Fruit fly (Drosophila melanogaster) whole organism, embryonic: Measurements from ENCODE around the gene CG14280.

Experiments
- Blimp-1 ChIP-seq: fragments of 200-800 bp; sonication (Bioruptor generic); optimal IDR thresholded peaks from 3 replicates; lab custom pipeline; 2018; ENCODE audit warnings: missing biosample characterization, missing genetic modification characterization, mild to moderate bottlenecking, moderate library complexity, missing genetic modification reagents
- BtbVII ChIP-seq: fragments of 200-800 bp; sonication (Bioruptor generic); optimal IDR thresholded peaks from 3 replicates; lab custom pipeline; 2017; ENCODE audit warnings: missing biosample characterization, mild to moderate bottlenecking, missing genetic modification characterization
- CG11695 ChIP-seq: fragments of 200-800 bp; sonication (Bioruptor generic); IDR thresholded peaks from 3 replicates; pipeline ENCODE4 v1.3.6; 2022; ENCODE audit warnings: missing biosample characterization, missing genetic modification characterization
- CG13624 ChIP-seq: fragments of 200-800 bp; sonication (Bioruptor generic); optimal IDR thresholded peaks from 2 replicates; lab custom pipeline; 2016; ENCODE audit warnings: missing biosample characterization, missing genetic modification characterization
- CG13775 ChIP-seq: fragments of 200-800 bp; sonication (Bioruptor generic); optimal IDR thresholded peaks from 3 replicates; lab custom pipeline; 2017; ENCODE audit warnings: missing biosample characterization, mild to moderate bottlenecking, missing genetic modification characterization
- CG14014 ChIP-seq: fragments of 200-800 bp; sonication (Bioruptor generic); IDR thresholded peaks from 2 replicates; pipeline ENCODE4 v1.3.6; 2022; ENCODE audit warnings: missing biosample characterization, missing genetic modification characterization
- CG14965 ChIP-seq: fragments of 200-800 bp; sonication (Bioruptor generic); optimal IDR thresholded peaks from 2 replicates; lab custom pipeline; 2016; ENCODE audit warnings: missing biosample characterization, missing genetic modification characterization, borderline replicate concordance
- CG15479 ChIP-seq: fragments of 200-800 bp; sonication (Bioruptor generic); optimal IDR thresholded peaks from 3 replicates; lab custom pipeline; 2019; ENCODE audit warnings: missing biosample characterization, mild to moderate bottlenecking, missing genetic modification characterization, moderate library complexity
- CG15696 ChIP-seq: fragments of 200-800 bp; sonication (Bioruptor generic); optimal IDR thresholded peaks from 2 replicates; lab custom pipeline; 2019; ENCODE audit warnings: missing biosample characterization, mild to moderate bottlenecking, missing genetic modification characterization, moderate library complexity
- CG16813 ChIP-seq: fragments of 200-800 bp; sonication (Bioruptor generic); IDR thresholded peaks from 3 replicates; pipeline ENCODE4 v1.3.6; 2022; ENCODE audit warnings: missing biosample characterization, missing genetic modification characterization; ENCODE audit not compliant: partially characterized antibody
- CG17568 ChIP-seq: fragments of 200-800 bp; sonication (Bioruptor generic); optimal IDR thresholded peaks from 2 replicates; lab custom pipeline; 2018; ENCODE audit warnings: missing biosample characterization, mild to moderate bottlenecking, missing genetic modification characterization, moderate library complexity
- CG17829 ChIP-seq: fragments of 200-800 bp; optimal IDR thresholded peaks from 2 replicates; lab custom pipeline; 2019; ENCODE audit warnings: missing biosample characterization, mild to moderate bottlenecking, missing genetic modification characterization, moderate library complexity
- CG18011 ChIP-seq: fragments of 200-800 bp; sonication (Bioruptor generic); optimal IDR thresholded peaks from 2 replicates; lab custom pipeline; 2017; ENCODE audit warnings: missing biosample characterization, missing genetic modification characterization, mild to moderate bottlenecking, moderate library complexity, missing genotype
- CG1832 ChIP-seq: fragments of 200-800 bp; sonication (Bioruptor generic); optimal IDR thresholded peaks from 2 replicates; lab custom pipeline; 2017; ENCODE audit warnings: missing biosample characterization, mild to moderate bottlenecking, missing genetic modification characterization, inconsistent platforms
- CG2199 ChIP-seq: fragments of 200-800 bp; sonication (Bioruptor generic); IDR thresholded peaks from 3 replicates; pipeline ENCODE4 v1.3.6; 2022; ENCODE audit warnings: missing biosample characterization, missing genetic modification characterization
- CG31388 ChIP-seq: fragments of 200-800 bp; sonication (Bioruptor generic); optimal IDR thresholded peaks from 2 replicates; lab custom pipeline; 2016; ENCODE audit warnings: missing biosample characterization, missing genetic modification characterization
- CG3838 ChIP-seq: fragments of 200-800 bp; sonication (Bioruptor generic); optimal IDR thresholded peaks from 3 replicates; lab custom pipeline; 2016; ENCODE audit warnings: missing biosample characterization, missing genetic modification characterization
- CG3995 ChIP-seq: fragments of 200-800 bp; sonication (Bioruptor generic); optimal IDR thresholded peaks from 3 replicates; lab custom pipeline; 2016; ENCODE audit warnings: missing biosample characterization, missing genetic modification characterization
- CG5953 ChIP-seq: fragments of 200-800 bp; sonication (Bioruptor generic); IDR thresholded peaks from 2 replicates; pipeline ENCODE4 v1.3.6; 2022; ENCODE audit warnings: missing biosample characterization, missing genetic modification characterization
- CG6254 ChIP-seq: fragments of 200-800 bp; sonication (Bioruptor generic); optimal IDR thresholded peaks from 3 replicates; lab custom pipeline; 2017; ENCODE audit warnings: mild to moderate bottlenecking, missing biosample characterization, missing genetic modification reagents, missing genetic modification characterization
- CG7745 ChIP-seq: fragments of 200-800 bp; sonication (Bioruptor generic); optimal IDR thresholded peaks from 2 replicates; lab custom pipeline; 2018; ENCODE audit warnings: missing biosample characterization, mild to moderate bottlenecking, missing genetic modification characterization, moderate library complexity
- CG8359 ChIP-seq: fragments of 200-800 bp; sonication (Bioruptor generic); optimal IDR thresholded peaks from 2 replicates; lab custom pipeline; 2017; ENCODE audit warnings: missing biosample characterization, mild to moderate bottlenecking, missing genetic modification characterization, borderline replicate concordance
- CG9876 ChIP-seq: fragments of 200-800 bp; sonication (Bioruptor generic); optimal IDR thresholded peaks from 2 replicates; lab custom pipeline; 2016; ENCODE audit warnings: missing biosample characterization, missing genetic modification characterization
- CkIIα-i1 ChIP-seq: fragments of 200-800 bp; sonication (Bioruptor generic); IDR thresholded peaks from 2 replicates; pipeline ENCODE4 v1.3.6; 2022; ENCODE audit warnings: missing biosample characterization, missing genetic modification characterization
- D19A ChIP-seq: fragments of 200-800 bp; optimal IDR thresholded peaks from 3 replicates; lab custom pipeline; 2019; ENCODE audit warnings: missing biosample characterization, mild to moderate bottlenecking, missing genetic modification characterization, moderate library complexity
- Dad ChIP-seq: fragments of 200-800 bp; sonication (Bioruptor generic); optimal IDR thresholded peaks from 3 replicates; lab custom pipeline; 2016; ENCODE audit warnings: missing biosample characterization, missing genetic modification characterization
- Dref ChIP-seq: fragments of 200-800 bp; sonication (Bioruptor generic); IDR thresholded peaks from 2 replicates; pipeline ENCODE4 v1.3.6; 2022; ENCODE audit warnings: missing biosample characterization, missing genetic modification characterization
- ERR ChIP-seq: fragments of 200-800 bp; sonication (Bioruptor generic); optimal IDR thresholded peaks from 2 replicates; lab custom pipeline; 2016; ENCODE audit warnings: missing biosample characterization, missing genetic modification characterization
- HLH3B ChIP-seq: fragments of 200-800 bp; sonication (Bioruptor generic); IDR thresholded peaks from 2 replicates; pipeline ENCODE4 v1.3.6; 2022; ENCODE audit warnings: missing biosample characterization, missing genetic modification characterization
- Hmr ChIP-seq: fragments of 200-800 bp; sonication (Bioruptor generic); optimal IDR thresholded peaks from 3 replicates; lab custom pipeline; 2017; ENCODE audit warnings: mild to moderate bottlenecking, missing biosample characterization, missing genetic modification reagents, missing genetic modification characterization
- MESR4 ChIP-seq: fragments of 200-800 bp; sonication (Bioruptor generic); optimal IDR thresholded peaks from 2 replicates; lab custom pipeline; 2018; ENCODE audit warnings: missing biosample characterization, mild to moderate bottlenecking, missing genetic modification characterization, moderate library complexity
- Myb ChIP-seq: fragments of 200-800 bp; sonication (Bioruptor generic); optimal IDR thresholded peaks from 2 replicates; lab custom pipeline; 2016; ENCODE audit warnings: missing biosample characterization, missing genetic modification characterization
- NC2β ChIP-seq: fragments of 200-800 bp; sonication (Bioruptor generic); optimal IDR thresholded peaks from 2 replicates; lab custom pipeline; 2016; ENCODE audit warnings: missing biosample characterization, missing genetic modification characterization
- Nf-YB ChIP-seq: fragments of 200-800 bp; sonication (Bioruptor generic); optimal IDR thresholded peaks from 3 replicates; lab custom pipeline; 2019; ENCODE audit warnings: missing biosample characterization, mild to moderate bottlenecking, missing genetic modification characterization, moderate library complexity
- Sry-β ChIP-seq: fragments of 200-800 bp; sonication (Bioruptor generic); optimal IDR thresholded peaks from 2 replicates; lab custom pipeline; 2018; ENCODE audit warnings: missing biosample characterization, mild to moderate bottlenecking, missing genetic modification characterization, moderate library complexity
- btn ChIP-seq: fragments of 200-800 bp; sonication (Bioruptor generic); optimal IDR thresholded peaks from 2 replicates; lab custom pipeline; 2016; ENCODE audit warnings: missing biosample characterization, missing genetic modification characterization
- crc ChIP-seq: fragments of 200-800 bp; sonication (Bioruptor generic); optimal IDR thresholded peaks from 2 replicates; lab custom pipeline; 2016; ENCODE audit warnings: missing biosample characterization, missing genetic modification characterization
- crol ChIP-seq: fragments of 200-800 bp; sonication (Bioruptor generic); IDR thresholded peaks from 2 replicates; pipeline ENCODE4 v1.3.6; 2022; ENCODE audit warnings: missing biosample characterization, missing genetic modification characterization
- cwo ChIP-seq: fragments of 200-800 bp; sonication (Bioruptor generic); optimal IDR thresholded peaks from 3 replicates; lab custom pipeline; 2017; ENCODE audit warnings: missing biosample characterization, missing genetic modification characterization, mild to moderate bottlenecking, moderate library complexity, missing genetic modification reagents
- da ChIP-seq: fragments of 200-800 bp; sonication (Bioruptor generic); optimal IDR thresholded peaks from 2 replicates; lab custom pipeline; 2016; ENCODE audit warnings: missing biosample characterization, missing genetic modification characterization
- fd64A ChIP-seq: fragments of 200-800 bp; sonication (Bioruptor generic); optimal IDR thresholded peaks from 3 replicates; lab custom pipeline; 2018; ENCODE audit warnings: missing biosample characterization, mild to moderate bottlenecking, missing genetic modification characterization
- gem ChIP-seq: fragments of 200-800 bp; sonication (Bioruptor generic); optimal IDR thresholded peaks from 2 replicates; lab custom pipeline; 2019; ENCODE audit warnings: missing biosample characterization, mild to moderate bottlenecking, missing genetic modification characterization, moderate library complexity
- gsb-n ChIP-seq: fragments of 200-800 bp; sonication (Bioruptor generic); optimal IDR thresholded peaks from 3 replicates; lab custom pipeline; 2018; ENCODE audit warnings: missing biosample characterization, mild to moderate bottlenecking, missing genetic modification characterization
- her ChIP-seq: fragments of 200-800 bp; sonication (Bioruptor generic); optimal IDR thresholded peaks from 2 replicates; lab custom pipeline; 2016; ENCODE audit warnings: missing biosample characterization, missing genetic modification characterization
- jing ChIP-seq: fragments of 200-800 bp; sonication (Bioruptor generic); optimal IDR thresholded peaks from 2 replicates; lab custom pipeline; 2018; ENCODE audit warnings: missing biosample characterization, mild to moderate bottlenecking, missing genetic modification characterization
- lov ChIP-seq, 2 experiments: fragments of 200-800 bp in 1 of 2; fragments of >200 bp in 1 of 2; sonication (Bioruptor generic) in 1 of 2; IDR thresholded peaks in 1 of 2; optimal IDR thresholded peaks in 1 of 2; 2 replicates in 1 of 2; 3 replicates in 1 of 2; pipeline versions ENCODE4 v1.3.6 to Lab custom; 2017 to 2022; ENCODE audit warnings: missing biosample characterization in 1 of 2, missing genetic modification characterization in 1 of 2
- pb ChIP-seq: fragments of 200-800 bp; sonication (Bioruptor generic); optimal IDR thresholded peaks from 3 replicates; lab custom pipeline; 2016; ENCODE audit warnings: missing biosample characterization, missing genetic modification characterization
- row ChIP-seq: fragments of 200-800 bp; sonication (Bioruptor generic); IDR thresholded peaks from 3 replicates; pipeline ENCODE4 v1.3.6; 2022; ENCODE audit warnings: missing biosample characterization, missing genetic modification characterization
- slou ChIP-seq: fragments of 200-800 bp; sonication (Bioruptor generic); optimal IDR thresholded peaks from 3 replicates; lab custom pipeline; 2016; ENCODE audit warnings: missing biosample characterization, missing genetic modification characterization
- zf30C ChIP-seq: fragments of 200-800 bp; sonication (Bioruptor generic); optimal IDR thresholded peaks from 3 replicates; lab custom pipeline; 2018; ENCODE audit warnings: missing biosample characterization, mild to moderate bottlenecking, missing genetic modification characterization
- zfh1 ChIP-seq: fragments of 200-800 bp; sonication (Bioruptor generic); IDR thresholded peaks from 3 replicates; pipeline ENCODE4 v1.3.6; 2022; ENCODE audit warnings: missing biosample characterization, missing genetic modification characterization

Gene CG14280

dm6 chr3R:19211778-19212177 is 44.8 kb upstream of the CG14280 start, which contains the start of gene cry (continued):
- TF ChIP-seq CG13775, result no peak
- no peak for TF ChIP-seq ERR
- TF ChIP-seq CG17568, result no peak
- no peak for TF ChIP-seq BtbVII (GFP tag; lab: Kevin White, UChicago)
- TF ChIP-seq HLH3B, result no peak
- TF ChIP-seq da (GFP tag; lab: Kevin White, UChicago), result no peak
- no peak for TF ChIP-seq CG14965 (GFP tag; lab: Kevin White, UChicago)
- TF ChIP-seq crc, result no peak
- no peak for TF ChIP-seq CG14014 (GFP tag; lab: Robert Waterston, UW)
- TF ChIP-seq Dref, result no peak
- peak; percentile 32 for TF ChIP-seq CG6254
- TF ChIP-seq CkIIα-i1, result no peak
- TF ChIP-seq Hmr, result peak; percentile 20
- peak; percentile 3 for TF ChIP-seq Nf-YB (GFP tag; lab: Kevin White, UChicago)
- TF ChIP-seq CG2199 (GFP tag; lab: Robert Waterston, UW), result no peak
- no peak for TF ChIP-seq CG7745
- TF ChIP-seq pb, result no peak
- peak; percentile 4 for TF ChIP-seq cwo (GFP tag; lab: Kevin White, UChicago)
- TF ChIP-seq btn, result no peak
- TF ChIP-seq fd64A (GFP tag; lab: Kevin White, UChicago), result no peak
- TF ChIP-seq her (GFP tag; lab: Kevin White, UChicago), result no peak
- TF ChIP-seq CG8359 (GFP tag; lab: Kevin White, UChicago), result peak; percentile 2
- no peak for TF ChIP-seq CG5953 (GFP tag; lab: Robert Waterston, UW)
- no peak for TF ChIP-seq lov (optimal IDR thresholded peaks at IDR 0.05; lab: Kevin White, UChicago)
- TF ChIP-seq lov (GFP tag; IDR thresholded peaks at IDR 0.05; lab: Robert Waterston, UW), result no peak
- no peak for TF ChIP-seq crol
- no peak for TF ChIP-seq slou (GFP tag; lab: Kevin White, UChicago)
- TF ChIP-seq gsb-n (tag; lab: Kevin White, UChicago), result peak; percentile 40
- no peak for TF ChIP-seq CG15479
- TF ChIP-seq zfh1 (GFP tag; lab: Robert Waterston, UW), result no peak
- peak; percentile 83 for TF ChIP-seq gem (tag; lab: Kevin White, UChicago)
- no peak for TF ChIP-seq CG3838 (GFP tag; lab: Kevin White, UChicago)
- TF ChIP-seq CG17829 (tag; lab: Kevin White, UChicago), result peak; percentile 55
- no peak for TF ChIP-seq CG3995 (GFP tag; lab: Kevin White, UChicago)
- TF ChIP-seq CG11695 (GFP tag; lab: Robert Waterston, UW), result 0 out of 3 replicates have a peak, but pooled peaks have one; percentile 47
- peak; percentile 25 for TF ChIP-seq jing (GFP tag; lab: Kevin White, UChicago)
- peak; percentile 19 for TF ChIP-seq CG15696 (tag; lab: Kevin White, UChicago)
- no peak for TF ChIP-seq CG9876 (GFP tag; lab: Kevin White, UChicago)
- no peak for TF ChIP-seq Dad (GFP tag; lab: Kevin White, UChicago)
- no peak for TF ChIP-seq CG18011
- no peak for TF ChIP-seq CG13624 (GFP tag; lab: Kevin White, UChicago)
- no peak for TF ChIP-seq CG1832 (GFP tag; lab: Kevin White, UChicago)
- TF ChIP-seq Blimp-1 (GFP tag; lab: Kevin White, UChicago), result no peak
- no peak for TF ChIP-seq CG16813 (GFP tag; lab: Robert Waterston, UW)
- no peak for TF ChIP-seq zf30C (GFP tag; lab: Kevin White, UChicago)
- TF ChIP-seq D19A, result peak; percentile 62
- no peak for TF ChIP-seq Myb (GFP tag; lab: Kevin White, UChicago)
- TF ChIP-seq CG31388 (GFP tag; lab: Kevin White, UChicago), result no peak
- no peak for TF ChIP-seq Sry-β (GFP tag; lab: Kevin White, UChicago)
- no peak for TF ChIP-seq NC2β (GFP tag; lab: Kevin White, UChicago)
- no peak for TF ChIP-seq MESR4 (GFP tag; lab: Kevin White, UChicago)
- peak; percentile 43 for TF ChIP-seq row (GFP tag; lab: Robert Waterston, UW)
